Fruit fly (Drosophila melanogaster) whole organism, prepupa: ENCODE results near the gene Exd2.
A peak's percentile ranks its signal among the peaks of the same experiment; 100 is the strongest.

Experiments
- Blimp-1 ChIP-seq: fragments of 200-800 bp; sonication (Bioruptor generic); optimal IDR thresholded peaks from 3 replicates; lab custom pipeline; 2017; ENCODE audit warnings: missing biosample characterization, missing genetic modification characterization, mild to moderate bottlenecking, moderate library complexity, missing genetic modification reagents
- CG10631 ChIP-seq: fragments of 200-800 bp; sonication (Bioruptor generic); optimal IDR thresholded peaks from 2 replicates; lab custom pipeline; 2016; ENCODE audit warnings: missing biosample characterization, missing genetic modification characterization
- CG10669 ChIP-seq: fragments of 200-800 bp; sonication (Bioruptor generic); optimal IDR thresholded peaks from 3 replicates; lab custom pipeline; 2018; ENCODE audit warnings: missing biosample characterization, mild to moderate bottlenecking, missing genetic modification characterization, moderate library complexity
- CG11294 ChIP-seq: fragments of 200-800 bp; sonication (Bioruptor generic); IDR thresholded peaks from 2 replicates; pipeline ENCODE4 v1.3.6; 2022; ENCODE audit warnings: missing biosample characterization, missing genetic modification characterization
- CG15336 ChIP-seq: fragments of 200-800 bp; sonication (Bioruptor generic); IDR thresholded peaks from 2 replicates; pipeline ENCODE4 v1.3.6; 2022; ENCODE audit warnings: missing biosample characterization, missing genetic modification characterization
- CG1621 ChIP-seq: fragments of 200-800 bp; sonication (Bioruptor generic); optimal IDR thresholded peaks from 3 replicates; lab custom pipeline; 2018; ENCODE audit warnings: missing biosample characterization, mild to moderate bottlenecking, missing genetic modification characterization
- CG32006 ChIP-seq: fragments of 200-800 bp; sonication (Bioruptor generic); optimal IDR thresholded peaks from 3 replicates; lab custom pipeline; 2017; ENCODE audit warnings: missing biosample characterization, mild to moderate bottlenecking, missing genetic modification characterization
- CG34406 ChIP-seq: fragments of 200-800 bp; sonication (Bioruptor generic); optimal IDR thresholded peaks from 3 replicates; lab custom pipeline; 2016; ENCODE audit warnings: missing biosample characterization, missing genetic modification characterization
- CG4318 ChIP-seq: fragments of 200-800 bp; sonication (Bioruptor generic); optimal IDR thresholded peaks from 3 replicates; lab custom pipeline; 2017; ENCODE audit warnings: missing biosample characterization, mild to moderate bottlenecking, missing genetic modification characterization
- CG6163 ChIP-seq: fragments of 200-800 bp; sonication (Bioruptor generic); IDR thresholded peaks from 3 replicates; pipeline ENCODE4 v1.3.6; 2022; ENCODE audit warnings: missing biosample characterization, missing genetic modification characterization
- CG6276 ChIP-seq: fragments of 200-800 bp; sonication (Bioruptor generic); optimal IDR thresholded peaks from 2 replicates; lab custom pipeline; 2017; ENCODE audit warnings: missing biosample characterization, mild to moderate bottlenecking, missing genetic modification characterization
- CG6808 ChIP-seq: fragments of 200-800 bp; sonication (Bioruptor generic); optimal IDR thresholded peaks from 3 replicates; lab custom pipeline; 2017; ENCODE audit warnings: missing biosample characterization, missing genetic modification characterization, mild to moderate bottlenecking, moderate library complexity, missing genetic modification reagents
- CG6854 ChIP-seq: fragments of 200-800 bp; sonication (Bioruptor generic); optimal IDR thresholded peaks from 2 replicates; lab custom pipeline; 2017; ENCODE audit warnings: missing biosample characterization, mild to moderate bottlenecking, missing genetic modification characterization
- CG8119 ChIP-seq: fragments of 200-800 bp; sonication (Bioruptor generic); IDR thresholded peaks from 3 replicates; pipeline ENCODE4 v1.3.6; 2022; ENCODE audit warnings: missing biosample characterization, missing genetic modification characterization
- CG8319 ChIP-seq: fragments of 200-800 bp; sonication (Bioruptor generic); optimal IDR thresholded peaks from 3 replicates; lab custom pipeline; 2016; ENCODE audit warnings: missing biosample characterization, missing genetic modification characterization
- CG9139 ChIP-seq: fragments of 200-800 bp; sonication (Bioruptor generic); optimal IDR thresholded peaks from 3 replicates; lab custom pipeline; 2017; ENCODE audit warnings: missing biosample characterization, mild to moderate bottlenecking, missing genetic modification characterization
- Eip75B ChIP-seq: fragments of 200-800 bp; sonication (Bioruptor generic); optimal IDR thresholded peaks from 3 replicates; lab custom pipeline; 2016; ENCODE audit warnings: missing biosample characterization, missing genetic modification characterization
- Eip78C ChIP-seq: fragments of 200-800 bp; sonication (Bioruptor generic); peaks from one replicate; lab custom pipeline; 2016; ENCODE audit warnings: missing biosample characterization, missing genetic modification characterization
- Eip93F ChIP-seq: fragments of 200-800 bp; sonication (Bioruptor generic); optimal IDR thresholded peaks from 2 replicates; lab custom pipeline; 2016; ENCODE audit warnings: missing biosample characterization, mild to moderate bottlenecking, missing genetic modification characterization
- Ets21C ChIP-seq: fragments of 200-800 bp; sonication (Bioruptor generic); optimal IDR thresholded peaks from 3 replicates; lab custom pipeline; 2016; ENCODE audit warnings: missing biosample characterization, missing genetic modification characterization
- Gug ChIP-seq: fragments of 200-800 bp; sonication (Bioruptor generic); IDR thresholded peaks from 2 replicates; pipeline ENCODE4 v1.3.6; 2022; ENCODE audit warnings: missing biosample characterization, missing genetic modification characterization
- Lpt ChIP-seq: fragments of 200-800 bp; sonication (Bioruptor generic); optimal IDR thresholded peaks from 3 replicates; lab custom pipeline; 2016; ENCODE audit warnings: missing biosample characterization, missing genetic modification characterization
- OdsH ChIP-seq: fragments of 200-800 bp; sonication (Bioruptor generic); optimal IDR thresholded peaks from 3 replicates; lab custom pipeline; 2016; ENCODE audit warnings: missing biosample characterization, missing genetic modification characterization
- Sox102F ChIP-seq: fragments of 200-800 bp; sonication (Bioruptor generic); optimal IDR thresholded peaks from 2 replicates; lab custom pipeline; 2016; ENCODE audit warnings: missing biosample characterization, mild to moderate bottlenecking, missing genetic modification characterization
- Sox14 ChIP-seq: fragments of 200-800 bp; sonication (Bioruptor generic); optimal IDR thresholded peaks from 3 replicates; lab custom pipeline; 2016; ENCODE audit warnings: missing biosample characterization, missing genetic modification characterization
- Sox15 ChIP-seq: fragments of 200-800 bp; sonication (Bioruptor generic); optimal IDR thresholded peaks from 3 replicates; lab custom pipeline; 2016; ENCODE audit warnings: missing biosample characterization, missing genetic modification characterization
- achi ChIP-seq: fragments of 200-800 bp; sonication (Bioruptor generic); optimal IDR thresholded peaks from 3 replicates; lab custom pipeline; 2016; ENCODE audit warnings: missing biosample characterization, missing genetic modification characterization
- acj6 ChIP-seq: fragments of 200-800 bp; sonication (Bioruptor generic); optimal IDR thresholded peaks from 3 replicates; lab custom pipeline; 2016; ENCODE audit warnings: missing biosample characterization, missing genetic modification characterization
- dac ChIP-seq: fragments of 200-800 bp; sonication (Bioruptor generic); optimal IDR thresholded peaks from 2 replicates; lab custom pipeline; 2017; ENCODE audit warnings: missing biosample characterization, mild to moderate bottlenecking, missing genetic modification characterization
- dsx ChIP-seq: fragments of 200-800 bp; optimal IDR thresholded peaks from 3 replicates; lab custom pipeline; 2019; ENCODE audit warnings: missing biosample characterization, mild to moderate bottlenecking, missing genetic modification characterization, moderate library complexity; ENCODE audit not compliant: poor library complexity, severe bottlenecking
- eg ChIP-seq: fragments of 200-800 bp; sonication (Bioruptor generic); IDR thresholded peaks from 3 replicates; pipeline ENCODE4 v1.3.6; 2022; ENCODE audit warnings: missing biosample characterization, missing genetic modification characterization
- fd85E ChIP-seq: fragments of 200-800 bp; sonication (Bioruptor generic); optimal IDR thresholded peaks from 3 replicates; lab custom pipeline; 2016; ENCODE audit warnings: missing biosample characterization, missing genetic modification characterization
- fkh ChIP-seq: fragments of 200-800 bp; sonication (Bioruptor generic); optimal IDR thresholded peaks from 3 replicates; lab custom pipeline; 2017; ENCODE audit warnings: missing biosample characterization, mild to moderate bottlenecking, missing genetic modification characterization, moderate library complexity
- net ChIP-seq: fragments of 200-800 bp; sonication (Bioruptor generic); optimal IDR thresholded peaks from 3 replicates; lab custom pipeline; 2016; ENCODE audit warnings: missing biosample characterization, missing genetic modification characterization
- pdm3 ChIP-seq: fragments of 200-800 bp; sonication (Bioruptor generic); optimal IDR thresholded peaks from 3 replicates; lab custom pipeline; 2016; ENCODE audit warnings: missing biosample characterization, missing genetic modification characterization
- salr ChIP-seq, 2 experiments: fragments of 200-800 bp; sonication (Bioruptor generic); optimal IDR thresholded peaks; 3 replicates each; lab custom pipeline; 2016 to 2018; ENCODE audit warnings: missing biosample characterization in 2 of 2, missing genetic modification characterization in 2 of 2, mild to moderate bottlenecking in 1 of 2
- spab ChIP-seq: fragments of 200-800 bp; sonication (Bioruptor generic); optimal IDR thresholded peaks from 2 replicates; lab custom pipeline; 2017; ENCODE audit warnings: missing biosample characterization, mild to moderate bottlenecking, missing genetic modification characterization, missing genetic modification reagents
- ss ChIP-seq, 2 experiments: fragments of 200-800 bp; sonication (Bioruptor generic); optimal IDR thresholded peaks; 2 replicates in 1 of 2; 3 replicates in 1 of 2; lab custom pipeline; 2017 to 2018; ENCODE audit warnings: mild to moderate bottlenecking in 2 of 2, missing biosample characterization in 2 of 2, missing genetic modification characterization in 2 of 2, moderate library complexity in 1 of 2
- svp ChIP-seq: fragments of 200-800 bp; sonication (Bioruptor generic); peaks from one replicate; lab custom pipeline; 2016; ENCODE audit warnings: missing biosample characterization, missing genetic modification characterization
- topi ChIP-seq: fragments of 200-800 bp; sonication (Bioruptor generic); optimal IDR thresholded peaks from 3 replicates; lab custom pipeline; 2016; ENCODE audit warnings: missing biosample characterization, missing genetic modification characterization
- vri ChIP-seq: fragments of 200-800 bp; sonication (Bioruptor generic); optimal IDR thresholded peaks from 3 replicates; lab custom pipeline; 2016; ENCODE audit warnings: missing biosample characterization, mild to moderate bottlenecking, missing genetic modification characterization

Gene Exd2

DNA sequence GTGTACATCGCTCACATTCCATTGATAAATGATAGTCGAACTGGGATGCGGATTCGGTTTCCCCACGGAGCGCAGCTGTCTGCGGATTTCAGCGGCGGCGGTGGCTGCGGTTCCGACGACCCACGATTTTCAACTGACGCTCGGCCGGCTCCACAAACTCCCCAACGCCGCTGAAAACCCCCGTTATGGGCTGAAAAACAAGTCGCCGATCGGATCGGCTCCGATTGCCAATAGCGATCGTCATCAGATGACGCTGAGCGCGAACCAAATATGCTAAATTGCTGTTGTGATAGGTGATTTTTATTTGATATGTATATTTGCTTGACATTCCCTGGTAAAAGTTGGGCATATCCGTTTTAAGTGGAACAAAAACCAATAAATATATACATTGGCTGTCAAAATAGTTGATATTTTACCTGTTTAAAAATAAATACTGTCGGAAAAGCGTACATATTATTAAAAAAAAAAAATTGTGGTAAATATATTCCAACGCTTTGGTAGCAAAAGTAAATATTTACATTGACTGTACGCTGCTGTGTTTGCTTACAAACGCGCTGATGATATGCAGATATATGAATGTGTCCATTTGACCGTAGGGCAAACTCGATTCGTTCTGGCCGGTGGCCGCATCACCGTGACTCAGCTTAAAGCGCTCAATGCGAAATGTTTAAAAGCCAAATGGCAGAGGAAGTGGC is 18.9 kb upstream of the Exd2 start (continued):
- TF ChIP-seq CG6854, result no peak
- peak; percentile 52 for TF ChIP-seq OdsH
- TF ChIP-seq Lpt (GFP tag; lab: Kevin White, UChicago), result no peak
- no peak for TF ChIP-seq CG9139 (GFP tag; lab: Kevin White, UChicago)
- TF ChIP-seq CG1621 (tag; lab: Kevin White, UChicago), result no peak
- peak; percentile 6 for TF ChIP-seq CG10669
- TF ChIP-seq salr (GFP tag; optimal IDR thresholded peaks at IDR 0.05; lab: Kevin White, UChicago), result no peak
- TF ChIP-seq spab (GFP tag; lab: Kevin White, UChicago), result no peak
- TF ChIP-seq CG6276 (GFP tag; lab: Kevin White, UChicago), result no peak
- TF ChIP-seq CG34406 (GFP tag; lab: Kevin White, UChicago), result peak; percentile 67
- peak; percentile 45 for TF ChIP-seq acj6 (GFP tag; lab: Kevin White, UChicago)
- peak; percentile 31 for TF ChIP-seq achi (GFP tag; lab: Kevin White, UChicago)
- TF ChIP-seq CG11294 (GFP tag; lab: Robert Waterston, UW), result peak; percentile 28; the same call in 1 of the 2 replicates
- TF ChIP-seq svp (GFP tag; lab: Kevin White, UChicago), result peak; percentile 89
- TF ChIP-seq Eip93F (GFP tag; lab: Kevin White, UChicago), result no peak
- peak; percentile 49 for TF ChIP-seq Sox14
- TF ChIP-seq, all 60 proteins: peak for 42

DNA sequence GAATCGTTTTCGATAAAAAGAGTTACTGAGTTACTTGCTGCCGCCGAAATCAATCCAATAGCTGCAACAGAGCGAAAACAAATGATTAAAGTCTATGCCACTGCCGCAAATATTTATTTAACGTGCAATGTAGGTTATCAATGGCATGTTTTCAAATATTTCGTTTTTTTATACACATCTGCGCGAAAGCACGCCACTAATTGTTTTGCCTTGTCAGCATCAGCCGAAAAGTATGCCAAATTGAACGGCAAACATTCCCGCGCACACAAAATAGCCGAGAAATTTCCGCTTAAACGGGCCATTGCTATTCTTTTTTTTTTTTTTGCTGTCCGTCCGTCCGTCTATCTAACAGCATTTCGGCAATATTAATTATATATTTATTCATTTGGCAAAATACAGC is 16.5 kb upstream of the Exd2 start:
- peak; percentile 24 for TF ChIP-seq Eip78C
- no peak for TF ChIP-seq dsx (GFP tag; lab: Kevin White, UChicago)
- TF ChIP-seq fkh (GFP tag; lab: Kevin White, UChicago), result peak; percentile 7
- TF ChIP-seq Gug (GFP tag; lab: Robert Waterston, UW), result no peak
- TF ChIP-seq CG10631 (GFP tag; lab: Kevin White, UChicago), result no peak
- no peak for TF ChIP-seq topi (GFP tag; lab: Kevin White, UChicago)
- peak; percentile 12 for TF ChIP-seq CG32006 (GFP tag; lab: Kevin White, UChicago)
- peak; percentile 94 for TF ChIP-seq svp (GFP tag; lab: Kevin White, UChicago)
- no peak for TF ChIP-seq CG6854

DNA sequence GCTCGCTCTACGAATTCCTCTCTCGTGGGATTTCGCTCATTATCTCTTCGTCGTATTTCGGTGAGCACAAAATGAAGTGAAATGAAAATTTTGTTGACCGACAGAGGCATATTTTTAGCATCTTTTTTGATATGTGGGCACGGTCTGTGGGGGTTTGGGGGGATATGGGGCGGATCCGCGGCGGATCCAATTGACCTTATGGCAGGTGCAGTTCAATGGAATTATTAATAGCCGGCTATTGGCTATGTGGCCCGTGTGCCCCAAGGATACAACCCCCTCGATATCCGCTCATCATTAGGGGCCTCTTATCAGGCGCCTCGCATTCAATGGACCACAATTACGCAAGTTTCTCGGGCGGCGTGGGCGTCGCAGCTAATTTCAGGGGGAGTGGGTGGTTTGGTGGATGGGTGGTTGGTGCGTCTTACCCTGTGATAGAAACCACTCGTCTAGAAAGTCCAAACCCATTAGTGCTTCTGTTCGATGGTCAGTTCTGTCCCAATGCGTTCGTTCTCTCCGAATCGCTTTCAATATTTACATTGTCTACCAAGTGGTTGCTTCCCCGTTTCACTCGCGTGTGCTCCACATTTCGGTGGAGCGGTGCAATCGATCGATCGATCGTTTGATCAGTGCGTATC is 15.8 kb upstream of the Exd2 start, which contains the start of gene sals:
Gene sals (minus strand): TSS at position 585 of the 635 bp plus-strand sequence.
- peak; percentile 82 for TF ChIP-seq svp (GFP tag; lab: Kevin White, UChicago)
- no peak for TF ChIP-seq CG1621 (tag; lab: Kevin White, UChicago)
- TF ChIP-seq CG15336 (GFP tag; lab: Robert Waterston, UW), result no peak

DNA sequence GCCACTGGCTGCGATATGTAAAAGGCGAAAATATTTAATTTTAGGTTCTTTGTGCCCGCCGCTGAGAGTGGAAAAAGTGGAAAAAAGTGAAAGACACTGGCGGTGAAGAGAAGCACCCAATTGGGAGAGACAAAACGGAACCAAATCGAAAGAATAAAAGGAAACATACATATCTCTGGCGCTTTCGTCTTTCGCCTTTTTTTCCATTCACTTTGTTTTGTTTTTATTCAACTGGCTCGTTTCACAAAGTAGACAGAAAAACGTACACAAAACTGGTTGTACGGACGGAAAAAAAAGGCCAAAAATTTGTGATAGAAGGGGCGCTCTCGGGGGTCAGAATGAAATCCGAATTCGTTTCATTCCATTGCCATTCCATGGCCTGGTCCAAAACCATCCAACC is 14.2 kb upstream of the Exd2 start:
- TF ChIP-seq Blimp-1 (GFP tag; lab: Kevin White, UChicago) (peak; percentile 71), ss (GFP tag; optimal IDR thresholded peaks at IDR 0.05; lab: Kevin White, UChicago) (peak in 1 of 2 experiments; percentile 58), spab (GFP tag; lab: Kevin White, UChicago) (peak; percentile 17), CG9139 (GFP tag; lab: Kevin White, UChicago) (peak; percentile 54), CG15336 (GFP tag; lab: Robert Waterston, UW) (no peak), vri (GFP tag; lab: Kevin White, UChicago) (peak; percentile 0), CG6854 (peak; percentile 52), CG8319 (no peak), pdm3 (GFP tag; lab: Kevin White, UChicago) (no peak), CG8119 (GFP tag; lab: Robert Waterston, UW) (no peak), net (GFP tag; lab: Kevin White, UChicago) (no peak), CG4318 (GFP tag; lab: Kevin White, UChicago) (no peak), CG6163 (GFP tag; lab: Robert Waterston, UW) (0 out of 3 replicates have a peak, but pooled peaks have one; percentile 9), Sox15 (GFP tag; lab: Kevin White, UChicago) (no peak), acj6 (GFP tag; lab: Kevin White, UChicago) (no peak), Sox102F (peak; percentile 23), Lpt (GFP tag; lab: Kevin White, UChicago) (no peak), Eip75B (GFP tag; lab: Kevin White, UChicago) (no peak), CG6808 (peak; percentile 22), Ets21C (GFP tag; lab: Kevin White, UChicago) (no peak), eg (GFP tag; lab: Robert Waterston, UW) (peak; percentile 36; the same call in 1 of the 3 replicates), fd85E (GFP tag; lab: Kevin White, UChicago) (no peak), CG10669 (no peak), CG34406 (GFP tag; lab: Kevin White, UChicago) (no peak), CG32006 (GFP tag; lab: Kevin White, UChicago) (no peak), dac (GFP tag; lab: Kevin White, UChicago) (no peak)
